Worm (Caenorhabditis elegans): ENCODE measurements around the gene C50A2.3.

DNA sequence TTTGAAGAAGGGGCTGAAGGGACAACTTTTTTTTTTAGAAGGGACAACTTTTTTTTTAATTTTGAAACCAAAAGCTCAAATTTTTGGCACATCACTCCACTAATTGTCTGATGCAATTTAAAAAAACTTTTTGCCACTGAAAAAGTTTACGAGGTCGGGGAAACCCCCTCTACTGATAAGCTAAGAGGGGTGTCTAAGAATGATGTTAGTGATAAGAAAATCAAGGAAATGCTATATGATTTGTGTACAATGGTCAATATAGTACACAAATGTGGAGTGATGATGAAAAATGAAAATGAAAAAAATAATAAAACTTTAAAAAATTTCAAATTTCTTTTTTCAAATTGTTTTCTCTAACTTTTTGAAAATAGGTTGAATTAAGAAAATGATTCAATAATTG lies 10.2 kb downstream of the C50A2.3 start:
- no peak for TF ChIP-seq lin-40 (tag; optimal IDR thresholded peaks at IDR 0.05)
- no peak for TF ChIP-seq unc-62 (GFP tag; optimal IDR thresholded peaks at IDR 0.05)
- no peak for TF ChIP-seq ama-1 (optimal IDR thresholded peaks at IDR 0.05)
- TF ChIP-seq ama-1 (GFP tag; optimal IDR thresholded peaks at IDR 0.05): no peak
- no peak for TF ChIP-seq gei-17 (GFP tag; optimal IDR thresholded peaks at IDR 0.05)
- TF ChIP-seq mxl-1 (tag; optimal IDR thresholded peaks at IDR 0.05): no peak
- no peak for TF ChIP-seq F49E8.2 (tag; optimal IDR thresholded peaks at IDR 0.05; ENCODE audit: insufficient read depth)
- no peak for TF ChIP-seq B0035.1 (tag; optimal IDR thresholded peaks at IDR 0.05)
- no peak for TF ChIP-seq C17E4.6 (GFP tag; IDR thresholded peaks at IDR 0.05)
- TF ChIP-seq snpc-1.3 (tag; optimal IDR thresholded peaks at IDR 0.05; ENCODE audit: insufficient read depth): no peak
- TF ChIP-seq mcd-1 (GFP tag; IDR thresholded peaks at IDR 0.05): no peak
- TF ChIP-seq tbp1 (GFP tag; optimal IDR thresholded peaks at IDR 0.05): no peak
- TF ChIP-seq cebp-2 (GFP tag; IDR thresholded peaks at IDR 0.05): no peak
- no peak for TF ChIP-seq unc-130 (GFP tag; optimal IDR thresholded peaks at IDR 0.05)
